Worm (Caenorhabditis elegans) whole organism, L3 larva: ENCODE results near the gene C05D10.4.

Experiments
- R02D3.7 ChIP-seq: fragments of 150-350 bp; optimal IDR thresholded peaks from 2 replicates; lab custom pipeline; 2014; ENCODE audit warnings: missing biosample characterization, missing genetic modification characterization
- aly-2 ChIP-seq: fragments of 150-350 bp; optimal IDR thresholded peaks from 2 replicates; lab custom pipeline; 2014; ENCODE audit warnings: missing biosample characterization, missing genetic modification characterization
- ama-1 ChIP-seq: fragments of 150-350 bp; optimal IDR thresholded peaks from 2 replicates; lab custom pipeline; 2018
- egl-27 ChIP-seq: sonication (generic microtip); optimal IDR thresholded peaks from 4 replicates; lab custom pipeline; 2017; ENCODE audit warnings: missing biosample characterization, missing genetic modification reagents, missing genetic modification characterization
- pqm-1 ChIP-seq: fragments of 150-350 bp; optimal IDR thresholded peaks from 2 replicates; lab custom pipeline; 2017; ENCODE audit warnings: missing biosample characterization, missing genetic modification characterization, inconsistent platforms
- unc-62 ChIP-seq: fragments of 150-350 bp; sonication (generic microtip); optimal IDR thresholded peaks from 4 replicates; lab custom pipeline; 2014; ENCODE audit warnings: missing biosample characterization, missing genetic modification reagents, missing genetic modification characterization

DNA sequence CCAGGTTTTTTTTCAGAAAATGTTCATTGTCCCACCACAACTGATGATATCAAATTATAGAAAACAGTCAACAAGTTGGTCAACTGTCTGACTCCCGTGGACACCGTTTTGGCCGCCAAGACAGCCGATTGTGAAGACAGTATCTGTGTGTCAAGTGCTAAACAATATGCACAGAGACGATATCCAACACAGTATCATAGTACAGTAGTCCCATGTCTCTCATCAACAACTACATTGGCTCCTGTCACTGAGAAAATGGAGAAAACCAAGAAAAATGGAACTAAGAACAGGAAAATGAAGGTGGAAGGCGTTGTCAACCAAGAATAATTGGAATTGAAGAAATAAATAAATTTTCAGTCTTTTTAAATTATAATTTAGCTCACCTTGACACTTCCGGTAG lies 46.0 kb upstream of the C05D10.4 start:
- TF ChIP-seq egl-27 (tag; lab: Kevin White, UChicago) (no peak), unc-62 (GFP tag; lab: Kevin White, UChicago) (no peak), pqm-1 (no peak), aly-2 (no peak), ama-1 (lab: Kevin White, UChicago) (no peak), R02D3.7 (no peak)
